Worm (Caenorhabditis elegans) whole organism, L3 larva: Measurements from ENCODE around the gene H40L08.7.
A peak's percentile ranks its signal among the peaks of the same experiment; 100 is the strongest.

Source experiments
- R02D3.7 ChIP-seq: fragments of 150-350 bp; optimal IDR thresholded peaks from 2 replicates; lab custom pipeline; 2014; ENCODE audit warnings: missing biosample characterization, missing genetic modification characterization
- ZK546.5 ChIP-seq: sonication (generic microtip); optimal IDR thresholded peaks from 2 replicates; lab custom pipeline; 2017; ENCODE audit warnings: missing biosample characterization, missing genetic modification characterization
- aly-2 ChIP-seq: fragments of 150-350 bp; optimal IDR thresholded peaks from 2 replicates; lab custom pipeline; 2014; ENCODE audit warnings: missing biosample characterization, missing genetic modification characterization
- ceh-16 ChIP-seq: sonication (generic microtip); optimal IDR thresholded peaks from 2 replicates; lab custom pipeline; 2017; ENCODE audit warnings: missing biosample characterization, missing genetic modification characterization
- ceh-28 ChIP-seq: fragments of 150-350 bp; optimal IDR thresholded peaks from 2 replicates; lab custom pipeline; 2014; ENCODE audit warnings: missing biosample characterization, missing genetic modification reagents, missing genetic modification characterization
- ceh-82 ChIP-seq: fragments of 150-350 bp; optimal IDR thresholded peaks from 2 replicates; lab custom pipeline; 2014; ENCODE audit warnings: missing biosample characterization, missing genetic modification characterization
- ceh-9 ChIP-seq: sonication (generic microtip); optimal IDR thresholded peaks from 2 replicates; lab custom pipeline; 2018; ENCODE audit warnings: missing biosample characterization, missing genetic modification characterization
- daf-12 ChIP-seq: fragments of 150-350 bp; optimal IDR thresholded peaks from 2 replicates; lab custom pipeline; 2014; ENCODE audit warnings: missing biosample characterization, missing genetic modification reagents, missing genetic modification characterization
- egl-27 ChIP-seq: sonication (generic microtip); optimal IDR thresholded peaks from 4 replicates; lab custom pipeline; 2017; ENCODE audit warnings: missing biosample characterization, missing genetic modification reagents, missing genetic modification characterization
- elt-1 ChIP-seq: fragments of 150-350 bp; optimal IDR thresholded peaks from 2 replicates; lab custom pipeline; 2014; ENCODE audit warnings: missing biosample characterization, missing genetic modification characterization
- elt-3 ChIP-seq, 3 experiments: fragments of 150-350 bp in 1 of 3; sonication (generic microtip) in 2 of 3; optimal IDR thresholded peaks; 2 replicates in 2 of 3; 4 replicates in 1 of 3; lab custom pipeline; 2014 to 2017; ENCODE audit warnings: missing biosample characterization in 3 of 3, missing genetic modification characterization in 3 of 3
- fkh-2 ChIP-seq: fragments of 150-350 bp; optimal IDR thresholded peaks from 2 replicates; lab custom pipeline; 2014; ENCODE audit warnings: missing biosample characterization, missing genetic modification reagents, missing genetic modification characterization
- fos-1 ChIP-seq: fragments of 150-350 bp; optimal IDR thresholded peaks from 2 replicates; lab custom pipeline; 2014; ENCODE audit warnings: missing biosample characterization, missing genetic modification characterization
- hmg-11 ChIP-seq: sonication (generic microtip); optimal IDR thresholded peaks from 2 replicates; lab custom pipeline; 2016; ENCODE audit warnings: missing genetic modification characterization, missing compliant biosample characterization
- lin-15B ChIP-seq: fragments of 150-350 bp; optimal IDR thresholded peaks from 2 replicates; lab custom pipeline; 2014; ENCODE audit warnings: missing biosample characterization, missing genetic modification characterization
- lsy-12 ChIP-seq: sonication (generic microtip); optimal IDR thresholded peaks from 2 replicates; lab custom pipeline; 2016; ENCODE audit warnings: mild to moderate bottlenecking, missing genetic modification characterization, missing compliant biosample characterization
- mdl-1 ChIP-seq: fragments of 150-350 bp; optimal IDR thresholded peaks from 2 replicates; lab custom pipeline; 2014; ENCODE audit warnings: missing biosample characterization, missing genetic modification characterization
- nfya-1 ChIP-seq: sonication (generic microtip); optimal IDR thresholded peaks from 2 replicates; lab custom pipeline; 2017; ENCODE audit warnings: missing genetic modification characterization, mild to moderate bottlenecking, missing compliant biosample characterization, antibody characterized with exemption, moderate library complexity; ENCODE audit not compliant: insufficient read depth
- nhr-11 ChIP-seq: fragments of 150-350 bp; optimal IDR thresholded peaks from 2 replicates; lab custom pipeline; 2014; ENCODE audit warnings: missing biosample characterization, missing genetic modification characterization
- nhr-23 ChIP-seq: fragments of 150-350 bp; optimal IDR thresholded peaks from 2 replicates; lab custom pipeline; 2014; ENCODE audit warnings: missing biosample characterization, missing genetic modification reagents, missing genetic modification characterization
- nhr-237 ChIP-seq: fragments of 150-350 bp; optimal IDR thresholded peaks from 2 replicates; lab custom pipeline; 2014; ENCODE audit warnings: missing biosample characterization, missing genetic modification characterization
- nhr-25 ChIP-seq: sonication (generic microtip); optimal IDR thresholded peaks from 2 replicates; lab custom pipeline; 2017; ENCODE audit warnings: missing biosample characterization, missing genetic modification characterization
- nhr-43 ChIP-seq: sonication (generic microtip); optimal IDR thresholded peaks from 2 replicates; lab custom pipeline; 2016; ENCODE audit warnings: mild to moderate bottlenecking, missing genetic modification characterization, missing compliant biosample characterization; ENCODE audit not compliant: poor library complexity, severe bottlenecking
- nhr-67 ChIP-seq: fragments of 150-350 bp; optimal IDR thresholded peaks from 2 replicates; lab custom pipeline; 2014; ENCODE audit warnings: missing biosample characterization, missing genetic modification characterization
- nhr-76 ChIP-seq: fragments of 150-350 bp; sonication (generic microtip); optimal IDR thresholded peaks from 5 replicates; lab custom pipeline; 2014; ENCODE audit warnings: missing biosample characterization, missing genetic modification characterization
- nhr-77 ChIP-seq: fragments of 150-350 bp; optimal IDR thresholded peaks from 2 replicates; lab custom pipeline; 2014; ENCODE audit warnings: missing biosample characterization, missing genetic modification characterization
- pha-4 ChIP-seq: fragments of 150-350 bp; optimal IDR thresholded peaks from 2 replicates; lab custom pipeline; 2014; ENCODE audit warnings: missing biosample characterization, missing genetic modification reagents, missing genetic modification characterization
- skn-1 ChIP-seq: fragments of 150-350 bp; optimal IDR thresholded peaks from 2 replicates; lab custom pipeline; 2014; ENCODE audit warnings: missing biosample characterization, missing genetic modification characterization
- unc-62 ChIP-seq: fragments of 150-350 bp; sonication (generic microtip); optimal IDR thresholded peaks from 4 replicates; lab custom pipeline; 2014; ENCODE audit warnings: missing biosample characterization, missing genetic modification reagents, missing genetic modification characterization
- zag-1 ChIP-seq: fragments of 150-350 bp; optimal IDR thresholded peaks from 2 replicates; lab custom pipeline; 2014; ENCODE audit warnings: missing biosample characterization, missing genetic modification characterization
- ztf-4 ChIP-seq: fragments of 150-350 bp; optimal IDR thresholded peaks from 2 replicates; lab custom pipeline; 2014; ENCODE audit warnings: missing biosample characterization, missing genetic modification characterization

Gene H40L08.7

DNA sequence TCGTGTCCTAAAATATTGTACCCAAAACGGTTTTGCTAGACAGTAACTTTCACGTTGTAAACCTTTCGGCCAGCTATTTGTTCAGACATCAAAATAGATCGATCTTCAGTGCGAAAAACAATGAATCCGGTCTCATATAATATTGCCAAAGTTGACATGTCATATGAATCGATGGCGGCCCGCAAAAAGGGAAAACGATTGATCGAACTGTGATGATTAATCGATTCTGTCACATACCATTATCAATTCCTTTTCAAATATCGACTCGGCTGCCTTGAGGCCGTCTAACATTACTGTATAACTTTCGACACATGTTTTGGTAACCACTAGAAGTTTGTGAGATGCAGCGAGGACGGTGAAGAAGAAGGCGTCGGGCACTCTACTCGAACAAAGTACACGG lies 4.7 kb downstream of the H40L08.7 start:
- TF ChIP-seq hmg-11 (tag; lab: Kevin White, UChicago): no peak
- TF ChIP-seq ceh-9 (tag; lab: Kevin White, UChicago): no peak
- no peak for TF ChIP-seq ZK546.5
- TF ChIP-seq ceh-28: peak; percentile 69
- no peak for TF ChIP-seq zag-1 (tag; lab: Kevin White, UChicago)
- peak; percentile 65 for TF ChIP-seq nhr-23
- peak; percentile 52 for TF ChIP-seq nhr-43 (tag; lab: Kevin White, UChicago)
- TF ChIP-seq nhr-25 (tag; lab: Kevin White, UChicago): peak; percentile 60

DNA sequence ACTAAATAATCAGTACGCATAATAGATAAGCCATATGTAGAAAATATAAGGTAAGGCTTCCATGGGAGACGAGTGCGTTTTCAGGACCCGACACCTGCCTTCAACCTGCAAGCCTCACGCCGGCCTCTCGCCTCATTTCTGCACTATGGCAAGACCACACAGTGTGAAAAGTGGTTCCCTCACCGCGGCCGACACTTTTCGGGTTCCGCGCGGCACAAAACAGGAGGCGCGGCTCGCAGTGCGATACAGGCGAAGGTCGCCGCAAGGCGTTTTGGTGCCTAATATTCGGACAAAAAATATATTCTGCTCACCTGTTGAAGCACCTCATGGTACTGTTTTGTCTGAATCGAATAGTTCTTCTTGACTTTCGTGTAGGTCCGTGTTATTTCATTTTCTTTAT lies 7.4 kb downstream of the H40L08.7 start:
- no peak for TF ChIP-seq nhr-76 (tag; lab: Kevin White, UChicago)
- TF ChIP-seq fkh-2: no peak
- TF ChIP-seq daf-12 (tag; lab: Kevin White, UChicago): no peak
- TF ChIP-seq R02D3.7 (tag; lab: Kevin White, UChicago): no peak
- TF ChIP-seq mdl-1 (tag; lab: Kevin White, UChicago): no peak
- no peak for TF ChIP-seq pha-4
- TF ChIP-seq fos-1 (tag; lab: Kevin White, UChicago): no peak
- TF ChIP-seq nhr-11 (tag; lab: Kevin White, UChicago): no peak
- TF ChIP-seq egl-27 (tag; lab: Kevin White, UChicago): no peak
- no peak for TF ChIP-seq nhr-67 (tag; lab: Kevin White, UChicago)
- no peak for TF ChIP-seq lsy-12
- no peak for TF ChIP-seq ceh-16
- no peak for TF ChIP-seq ceh-9 (tag; lab: Kevin White, UChicago)
- TF ChIP-seq nhr-77 (tag; lab: Kevin White, UChicago): no peak
- TF ChIP-seq elt-1: no peak
- TF ChIP-seq nhr-43 (tag; lab: Kevin White, UChicago): no peak
- no peak for TF ChIP-seq ceh-28

DNA sequence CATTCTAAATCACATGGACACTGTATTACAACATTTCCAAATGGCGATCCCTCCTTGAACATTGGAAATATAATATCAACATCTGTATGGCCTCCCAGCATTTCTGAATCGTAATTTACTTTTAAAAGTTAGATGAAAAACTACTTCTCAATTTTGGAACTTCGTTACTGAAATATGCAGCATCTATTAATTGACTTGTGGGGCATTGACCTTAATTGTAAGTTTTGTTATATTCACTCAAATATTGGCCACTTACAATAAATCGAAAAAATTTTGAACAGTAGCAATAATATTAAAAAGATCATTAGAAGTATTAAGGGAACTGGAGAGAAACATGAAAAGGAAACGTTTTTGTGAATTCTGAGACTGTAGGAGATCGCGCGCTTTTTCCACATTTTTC lies 8.3 kb downstream of the H40L08.7 start, which contains the start of gene mam-6:
Gene mam-6, minus strand, starts transcription at position 101 of the 400 bp plus-strand sequence.
- no peak for TF ChIP-seq egl-27 (tag; lab: Kevin White, UChicago)
- TF ChIP-seq nhr-76 (tag; lab: Kevin White, UChicago): no peak
- TF ChIP-seq R02D3.7 (tag; lab: Kevin White, UChicago): no peak
- no peak for TF ChIP-seq zag-1 (tag; lab: Kevin White, UChicago)
- TF ChIP-seq ztf-4 (tag; lab: Kevin White, UChicago): no peak
- TF ChIP-seq nhr-67 (tag; lab: Kevin White, UChicago): no peak
- TF ChIP-seq nhr-23: no peak
- TF ChIP-seq skn-1 (tag; lab: Kevin White, UChicago): no peak
- no peak for TF ChIP-seq ceh-82 (tag; lab: Kevin White, UChicago)
- TF ChIP-seq aly-2 (tag; lab: Kevin White, UChicago): no peak
- no peak for TF ChIP-seq daf-12 (tag; lab: Kevin White, UChicago)
- TF ChIP-seq lin-15B (tag; lab: Kevin White, UChicago): no peak
- no peak for TF ChIP-seq nhr-11 (tag; lab: Kevin White, UChicago)
- no peak for TF ChIP-seq nfya-1 (tag; lab: Kevin White, UChicago)

DNA sequence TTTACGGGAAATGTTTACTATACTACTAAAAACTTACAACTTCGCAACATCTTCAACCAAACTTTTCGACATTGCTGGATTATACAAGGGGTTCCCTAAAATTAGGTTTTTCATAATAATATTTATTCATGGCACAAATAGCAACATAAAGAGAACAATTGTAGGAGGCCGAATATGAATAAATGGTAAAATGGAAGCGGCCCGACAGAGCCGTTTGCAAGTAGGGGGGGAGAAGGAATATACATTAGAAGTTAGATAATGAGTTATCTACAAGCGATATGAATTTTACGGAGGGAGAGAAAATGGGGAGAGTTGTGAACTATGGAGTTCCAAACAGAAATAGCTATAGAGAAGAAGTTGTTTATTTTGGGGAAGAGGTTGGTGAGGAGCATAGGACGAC lies 17.2 kb downstream of the H40L08.7 start, which contains the start of gene fbxa-96:
Gene fbxa-96, minus strand, starts transcription at position 101 of the 400 bp plus-strand sequence.
- TF ChIP-seq nhr-25 (tag; lab: Kevin White, UChicago) (no peak), elt-1 (no peak), daf-12 (tag; lab: Kevin White, UChicago) (no peak), nhr-237 (tag; lab: Kevin White, UChicago) (no peak)

DNA sequence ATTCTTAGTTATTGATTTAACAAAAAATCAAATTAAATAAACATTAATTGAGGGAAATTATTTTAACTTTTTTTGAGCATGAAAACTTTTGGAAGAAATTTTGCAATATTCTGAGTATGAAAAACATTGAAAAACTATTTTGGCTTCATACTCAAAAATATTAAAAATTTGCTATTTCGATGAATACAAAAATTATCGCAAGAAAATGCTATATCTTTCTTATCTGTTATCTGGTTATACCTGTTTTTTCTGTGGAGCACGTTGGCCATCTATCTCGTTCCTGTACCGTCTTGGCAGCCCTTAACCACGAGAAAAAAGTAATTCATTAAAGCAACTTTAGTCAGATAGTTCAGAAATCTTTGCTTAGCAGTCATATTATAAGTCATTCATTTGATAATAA lies 19.6 kb downstream of the H40L08.7 start:
- TF ChIP-seq ceh-16 (no peak), zag-1 (tag; lab: Kevin White, UChicago) (no peak), nhr-11 (tag; lab: Kevin White, UChicago) (no peak), nhr-67 (tag; lab: Kevin White, UChicago) (no peak), hmg-11 (tag; lab: Kevin White, UChicago) (no peak), unc-62 (GFP tag; lab: Kevin White, UChicago) (no peak), ceh-28 (no peak), elt-1 (no peak), lin-15B (tag; lab: Kevin White, UChicago) (no peak), skn-1 (tag; lab: Kevin White, UChicago) (no peak)

DNA sequence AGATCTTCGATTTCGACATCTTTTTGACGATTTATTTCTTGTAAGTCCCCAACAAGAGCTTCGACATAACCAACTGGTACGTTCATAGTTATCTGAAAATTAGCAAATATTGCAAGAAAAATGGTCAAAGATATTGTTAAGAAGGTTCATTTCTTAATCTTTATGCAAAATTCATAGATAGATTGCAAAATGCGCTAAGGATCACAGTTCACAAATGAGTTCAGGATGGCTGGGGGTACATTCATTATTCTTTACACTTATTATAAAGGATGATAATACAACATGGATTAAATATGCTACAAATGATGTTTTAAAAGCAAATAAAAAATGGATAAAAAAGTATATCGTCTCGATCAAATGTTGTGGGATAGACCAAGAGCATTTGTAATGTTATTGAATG lies 20.8 kb downstream of the H40L08.7 start, which contains the start of gene H03G16.5:
Gene H03G16.5, minus strand, starts transcription at position 101 of the 400 bp plus-strand sequence.
- no peak for TF ChIP-seq elt-3 (tag; optimal IDR thresholded peaks at IDR 0.05; lab: Kevin White, UChicago)
- TF ChIP-seq, all 47 proteins: peak for 0
